Worm (Caenorhabditis elegans): ENCODE results near the gene srx-110.

DNA sequence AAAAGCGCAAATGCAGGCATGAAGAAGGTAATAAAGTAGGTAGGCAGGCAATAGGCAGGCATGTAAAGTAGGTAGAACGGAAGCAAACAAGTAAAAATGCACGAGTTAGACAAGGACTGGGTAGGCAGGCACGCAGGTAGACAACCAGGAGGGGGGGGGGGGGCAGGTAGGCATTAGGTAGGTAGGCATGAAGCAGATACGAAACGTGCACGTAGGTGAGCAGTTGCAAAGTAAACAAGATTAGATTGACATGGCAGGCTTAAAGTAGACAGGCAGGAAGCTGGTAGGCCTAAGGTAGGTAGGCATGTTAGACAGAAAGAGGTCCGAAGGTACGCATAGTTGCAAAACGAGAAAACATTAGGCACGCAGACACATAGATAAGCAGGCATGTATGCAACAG lies 30.4 kb upstream of the srx-110 start:
- TF ChIP-seq dmd-4 (tag; optimal IDR thresholded peaks at IDR 0.05; ENCODE audit: borderline replicate concordance): no peak
- no peak for TF ChIP-seq elt-4 (tag; optimal IDR thresholded peaks at IDR 0.05)
- no peak for TF ChIP-seq nhr-11 (tag; optimal IDR thresholded peaks at IDR 0.05)
- no peak for TF ChIP-seq pag-3 (tag; optimal IDR thresholded peaks at IDR 0.05; ENCODE audit: borderline replicate concordance)
- no peak for TF ChIP-seq ahr-1 (tag; optimal IDR thresholded peaks at IDR 0.05)
- no peak for TF ChIP-seq sdc-2 (tag; optimal IDR thresholded peaks at IDR 0.05)
- no peak for TF ChIP-seq pqm-1 (tag; optimal IDR thresholded peaks at IDR 0.05)
- TF ChIP-seq lim-6 (tag; optimal IDR thresholded peaks at IDR 0.05): no peak
- TF ChIP-seq ceh-45 (GFP tag; IDR thresholded peaks at IDR 0.05): no peak
- TF ChIP-seq dve-1 (tag; optimal IDR thresholded peaks at IDR 0.05): no peak
